Worm (Caenorhabditis elegans) whole organism, young adult: ENCODE data around the gene pkc-1.

ENCODE experiments used
- C06A6.2 ChIP-seq: fragments of 200-800 bp; sonication (Bioruptor generic); conservative IDR thresholded peaks from 2 replicates; pipeline ENCODE4 v1.3.6; 2022; ENCODE audit warnings: missing genetic modification characterization, missing compliant biosample characterization
- F22D6.2 ChIP-seq: sonication (generic microtip); optimal IDR thresholded peaks from 2 replicates; lab custom pipeline; 2016; ENCODE audit warnings: mild to moderate bottlenecking, missing genetic modification characterization, missing compliant biosample characterization
- F23B12.7 ChIP-seq: sonication (generic microtip); optimal IDR thresholded peaks from 2 replicates; lab custom pipeline; 2017; ENCODE audit warnings: missing genetic modification characterization, mild to moderate bottlenecking, missing compliant biosample characterization, antibody characterized with exemption, moderate library complexity; ENCODE audit not compliant: insufficient read depth
- F33H1.4 ChIP-seq: fragments of 200-800 bp; sonication (Bioruptor generic); IDR thresholded peaks from 2 replicates; pipeline ENCODE4 v1.3.6; 2022; ENCODE audit warnings: missing genetic modification reagents, missing genetic modification characterization, missing compliant biosample characterization
- F39B2.1 ChIP-seq: fragments of 200-800 bp; sonication (Bioruptor generic); IDR thresholded peaks from 2 replicates; pipeline ENCODE4 v1.3.6; 2022; ENCODE audit warnings: missing genetic modification reagents, missing genetic modification characterization, missing compliant biosample characterization
- F49E8.2 ChIP-seq: sonication (generic microtip); optimal IDR thresholded peaks from 3 replicates; lab custom pipeline; 2017; ENCODE audit warnings: missing genetic modification characterization, mild to moderate bottlenecking, missing compliant biosample characterization, antibody characterized with exemption, moderate library complexity; ENCODE audit not compliant: insufficient read depth
- F55B11.4 ChIP-seq: sonication (generic microtip); optimal IDR thresholded peaks from 2 replicates; lab custom pipeline; 2016; ENCODE audit warnings: missing compliant biosample characterization, missing genetic modification characterization, borderline replicate concordance; ENCODE audit not compliant: insufficient read depth
- F57C9.4 ChIP-seq: sonication (generic microtip); optimal IDR thresholded peaks from 2 replicates; lab custom pipeline; 2017; ENCODE audit warnings: mild to moderate bottlenecking, missing genetic modification characterization, missing compliant biosample characterization
- K12H6.12 ChIP-seq: fragments of 200-800 bp; sonication (Bioruptor generic); optimal IDR thresholded peaks from 2 replicates; lab custom pipeline; 2018; ENCODE audit warnings: mild to moderate bottlenecking, missing genetic modification characterization, missing compliant biosample characterization
- Y67H2A.10 ChIP-seq: fragments of 200-800 bp; sonication (Bioruptor generic); conservative IDR thresholded peaks from 2 replicates; pipeline ENCODE4 v1.3.6; 2022; ENCODE audit warnings: missing genetic modification reagents, missing genetic modification characterization, missing compliant biosample characterization
- Y79H2A.3 ChIP-seq: fragments of 200-800 bp; sonication (Bioruptor generic); conservative IDR thresholded peaks from 2 replicates; pipeline ENCODE4 v1.3.6; 2022; ENCODE audit warnings: missing genetic modification reagents, missing genetic modification characterization, missing compliant biosample characterization
- ZK185.1 ChIP-seq: sonication (generic microtip); optimal IDR thresholded peaks from 2 replicates; lab custom pipeline; 2016; ENCODE audit warnings: mild to moderate bottlenecking, missing genetic modification characterization, missing compliant biosample characterization; ENCODE audit not compliant: poor library complexity, severe bottlenecking
- atf-7 ChIP-seq: sonication (generic microtip); optimal IDR thresholded peaks from 2 replicates; lab custom pipeline; 2017; ENCODE audit warnings: mild to moderate bottlenecking, missing genetic modification characterization, missing compliant biosample characterization
- ccch-3 ChIP-seq: fragments of 200-800 bp; sonication (Bioruptor generic); optimal IDR thresholded peaks from 2 replicates; lab custom pipeline; 2018; ENCODE audit warnings: mild to moderate bottlenecking, missing genetic modification characterization, missing compliant biosample characterization
- cebp-1 ChIP-seq, 2 experiments: fragments of 200-800 bp in 1 of 2; sonication (Bioruptor generic) in 1 of 2; sonication (generic microtip) in 1 of 2; IDR thresholded peaks in 1 of 2; optimal IDR thresholded peaks in 1 of 2; 2 replicates each; pipeline versions ENCODE4 v1.3.6 to Lab custom; 2017 to 2022; ENCODE audit warnings: missing compliant biosample characterization in 2 of 2, missing genetic modification characterization in 2 of 2, mild to moderate bottlenecking in 1 of 2, missing genetic modification reagents in 1 of 2, moderate library complexity in 1 of 2
- cebp-2 ChIP-seq: fragments of 200-800 bp; sonication (Bioruptor generic); IDR thresholded peaks from 2 replicates; pipeline ENCODE4 v1.3.6; 2022; ENCODE audit warnings: missing genetic modification characterization, missing compliant biosample characterization
- ceh-100 ChIP-seq: fragments of 200-800 bp; sonication (Bioruptor generic); IDR thresholded peaks from 2 replicates; pipeline ENCODE4 v1.3.6; 2022; ENCODE audit warnings: missing genetic modification reagents, missing genetic modification characterization, missing compliant biosample characterization
- ceh-27 ChIP-seq: fragments of 200-800 bp; sonication (Bioruptor generic); optimal IDR thresholded peaks from 2 replicates; lab custom pipeline; 2018; ENCODE audit warnings: mild to moderate bottlenecking, missing genetic modification characterization, moderate library complexity, missing compliant biosample characterization
- ceh-40 ChIP-seq: fragments of 200-800 bp; sonication (Bioruptor generic); IDR thresholded peaks from 2 replicates; pipeline ENCODE4 v1.3.6; 2022; ENCODE audit warnings: missing genetic modification characterization, missing compliant biosample characterization
- ceh-58 ChIP-seq: fragments of 200-800 bp; sonication (Bioruptor generic); IDR thresholded peaks from 2 replicates; pipeline ENCODE4 v1.3.6; 2022; ENCODE audit warnings: missing genetic modification characterization, missing compliant biosample characterization
- ceh-79 ChIP-seq: sonication (generic microtip); optimal IDR thresholded peaks from 2 replicates; lab custom pipeline; 2017; ENCODE audit warnings: mild to moderate bottlenecking, missing genetic modification characterization, missing compliant biosample characterization
- ceh-91 ChIP-seq: fragments of 200-800 bp; sonication (Bioruptor generic); IDR thresholded peaks from 2 replicates; pipeline ENCODE4 v1.3.6; 2022; ENCODE audit warnings: missing genetic modification reagents, missing genetic modification characterization, missing compliant biosample characterization
- dpff-1 ChIP-seq: sonication (generic microtip); optimal IDR thresholded peaks from 2 replicates; lab custom pipeline; 2017; ENCODE audit warnings: mild to moderate bottlenecking, missing genetic modification characterization, missing compliant biosample characterization
- efl-1 ChIP-seq: fragments of 150-350 bp; optimal IDR thresholded peaks from 2 replicates; lab custom pipeline; 2014; ENCODE audit warnings: missing biosample characterization, missing genetic modification reagents, missing genetic modification characterization
- fkh-3 ChIP-seq: sonication (generic microtip); optimal IDR thresholded peaks from 2 replicates; lab custom pipeline; 2016; ENCODE audit warnings: mild to moderate bottlenecking, missing genetic modification characterization, missing compliant biosample characterization
- him-1 ChIP-seq: sonication (generic microtip); optimal IDR thresholded peaks from 2 replicates; lab custom pipeline; 2016; ENCODE audit warnings: missing genotype, missing genetic modification reagents, missing genetic modification characterization, missing compliant biosample characterization
- hlh-12 ChIP-seq: sonication (generic microtip); optimal IDR thresholded peaks from 2 replicates; lab custom pipeline; 2016; ENCODE audit warnings: missing genetic modification characterization, missing compliant biosample characterization
- hlh-26 ChIP-seq: fragments of 200-800 bp; sonication (Bioruptor generic); conservative IDR thresholded peaks from 2 replicates; pipeline ENCODE4 v1.3.6; 2022; ENCODE audit warnings: missing genetic modification reagents, missing genetic modification characterization, missing compliant biosample characterization
- hrde-1 ChIP-seq: sonication (generic microtip); optimal IDR thresholded peaks from 2 replicates; lab custom pipeline; 2016; ENCODE audit warnings: missing genetic modification characterization, mild to moderate bottlenecking, missing compliant biosample characterization, moderate library complexity, missing genotype, missing genetic modification reagents, borderline replicate concordance
- lag-1 ChIP-seq: fragments of 200-800 bp; sonication (Bioruptor generic); IDR thresholded peaks from 2 replicates; pipeline ENCODE4 v1.3.6; 2022; ENCODE audit warnings: missing genetic modification reagents, missing genetic modification characterization, missing compliant biosample characterization
- lsy-27 ChIP-seq: sonication (generic microtip); optimal IDR thresholded peaks from 2 replicates; lab custom pipeline; 2017; ENCODE audit warnings: missing genetic modification characterization, mild to moderate bottlenecking, missing compliant biosample characterization, antibody characterized with exemption, missing genotype, borderline replicate concordance; ENCODE audit not compliant: insufficient read depth
- madf-3 ChIP-seq: fragments of 200-800 bp; sonication (Bioruptor generic); IDR thresholded peaks from 2 replicates; pipeline ENCODE4 v1.3.6; 2022; ENCODE audit warnings: missing genetic modification reagents, missing genetic modification characterization, missing compliant biosample characterization
- madf-6 ChIP-seq: fragments of 200-800 bp; sonication (Bioruptor generic); IDR thresholded peaks from 2 replicates; pipeline ENCODE4 v1.3.6; 2022; ENCODE audit warnings: missing genetic modification reagents, missing genetic modification characterization, missing compliant biosample characterization
- mcd-1 ChIP-seq: fragments of 200-800 bp; sonication (Bioruptor generic); IDR thresholded peaks from 2 replicates; pipeline ENCODE4 v1.3.6; 2022; ENCODE audit warnings: missing genetic modification reagents, missing genetic modification characterization, missing compliant biosample characterization
- mes-4 ChIP-seq: sonication (generic microtip); optimal IDR thresholded peaks from 2 replicates; lab custom pipeline; 2016; ENCODE audit warnings: missing genotype, missing genetic modification characterization, missing compliant biosample characterization
- nfyb-1 ChIP-seq: fragments of 200-800 bp; sonication (Bioruptor generic); IDR thresholded peaks from 2 replicates; pipeline ENCODE4 v1.3.6; 2022; ENCODE audit warnings: missing genetic modification reagents, missing genetic modification characterization, missing compliant biosample characterization
- nhr-179 ChIP-seq: sonication (generic microtip); optimal IDR thresholded peaks from 2 replicates; lab custom pipeline; 2016; ENCODE audit warnings: mild to moderate bottlenecking, missing genetic modification characterization, missing compliant biosample characterization
- nhr-80 ChIP-seq: sonication (generic microtip); optimal IDR thresholded peaks from 2 replicates; lab custom pipeline; 2016; ENCODE audit warnings: missing genetic modification characterization, missing compliant biosample characterization
- nhr-90 ChIP-seq: sonication (generic microtip); optimal IDR thresholded peaks from 2 replicates; lab custom pipeline; 2016; ENCODE audit warnings: missing genotype, mild to moderate bottlenecking, missing genetic modification characterization, missing compliant biosample characterization
- pbrm-1 ChIP-seq: fragments of 200-800 bp; sonication (Bioruptor generic); IDR thresholded peaks from 2 replicates; pipeline ENCODE4 v1.3.6; 2022; ENCODE audit warnings: missing genetic modification reagents, missing genetic modification characterization, missing compliant biosample characterization
- rcor-1 ChIP-seq: fragments of 200-800 bp; sonication (Bioruptor generic); IDR thresholded peaks from 2 replicates; pipeline ENCODE4 v1.3.6; 2022; ENCODE audit warnings: missing genetic modification reagents, missing genetic modification characterization, missing compliant biosample characterization
- rec-8 ChIP-seq, 2 experiments: sonication (generic microtip); optimal IDR thresholded peaks; 2 replicates each; lab custom pipeline; 2016; ENCODE audit warnings: mild to moderate bottlenecking in 2 of 2, missing genetic modification characterization in 2 of 2, missing genetic modification reagents in 2 of 2, missing genotype in 2 of 2, missing biosample characterization in 1 of 2, missing compliant biosample characterization in 1 of 2, moderate library complexity in 1 of 2
- snpc-1.1 ChIP-seq: sonication (generic microtip); optimal IDR thresholded peaks from 2 replicates; lab custom pipeline; 2017; ENCODE audit warnings: missing genetic modification characterization, mild to moderate bottlenecking, missing compliant biosample characterization, antibody characterized with exemption, moderate library complexity, missing genotype, missing genetic modification reagents; ENCODE audit not compliant: insufficient read depth
- ztf-22 ChIP-seq: fragments of 200-800 bp; sonication (Bioruptor generic); optimal IDR thresholded peaks from 2 replicates; lab custom pipeline; 2018; ENCODE audit warnings: mild to moderate bottlenecking, missing genetic modification characterization, moderate library complexity, missing compliant biosample characterization
- ztf-3 ChIP-seq: fragments of 200-800 bp; sonication (Bioruptor generic); optimal IDR thresholded peaks from 2 replicates; lab custom pipeline; 2018; ENCODE audit warnings: mild to moderate bottlenecking, missing genetic modification characterization, missing compliant biosample characterization
- ztf-6 ChIP-seq: fragments of 200-800 bp; sonication (Bioruptor generic); IDR thresholded peaks from 2 replicates; pipeline ENCODE4 v1.3.6; 2022; ENCODE audit warnings: missing genetic modification reagents, missing genetic modification characterization, missing compliant biosample characterization

The pkc-1 gene

DNA sequence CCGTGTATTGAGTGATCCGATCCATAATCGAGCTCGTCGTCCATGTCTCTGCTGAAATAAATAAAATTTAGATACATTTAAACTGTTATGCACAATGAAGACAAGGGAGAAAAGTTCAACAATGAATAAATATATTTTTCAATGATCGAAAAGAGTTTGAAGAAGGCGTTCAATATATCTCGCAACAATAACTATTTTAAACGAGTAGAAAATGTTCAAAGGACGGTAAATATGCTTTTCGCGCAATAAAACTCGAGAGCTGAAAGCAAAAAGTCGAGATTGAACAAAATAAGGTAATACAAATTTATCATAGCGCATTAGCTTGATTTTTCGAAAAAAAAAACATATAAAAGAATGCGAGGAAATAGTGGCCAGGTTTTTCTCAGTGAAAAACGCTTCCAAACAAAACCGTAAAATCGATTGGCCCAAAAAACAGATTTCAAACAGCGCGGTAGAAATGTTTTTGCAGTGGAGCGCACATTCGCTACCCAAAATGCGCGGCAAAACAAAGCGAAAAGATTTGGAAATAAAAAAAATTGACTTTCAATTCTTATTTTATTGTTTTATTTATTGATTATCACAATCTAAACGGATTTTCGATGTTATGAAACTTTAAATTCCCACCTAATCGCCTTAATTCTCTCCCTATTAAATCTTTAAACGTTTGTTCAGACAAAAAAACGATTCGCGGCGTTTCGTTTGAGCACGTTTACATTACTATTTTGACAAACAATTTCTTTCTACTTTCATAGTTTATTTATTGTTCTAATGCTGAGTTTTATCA lies 9.1 kb upstream of the pkc-1 start, which contains the start of the genes kup-1 and F10C2.4 (continued):
- TF ChIP-seq him-1 (tag; lab: Kevin White, UChicago) (no peak), ZK185.1 (tag; lab: Kevin White, UChicago) (no peak), F49E8.2 (no peak), F22D6.2 (tag; lab: Kevin White, UChicago) (no peak), dpff-1 (tag; lab: Kevin White, UChicago) (no peak), rec-8 (tag; optimal IDR thresholded peaks at IDR 0.05; lab: Kevin White, UChicago) (no peak), ccch-3 (GFP tag; lab: Kevin White, UChicago) (no peak), cebp-1 (GFP tag; IDR thresholded peaks at IDR 0.05; lab: Robert Waterston, UW) (no peak), cebp-1 (tag; optimal IDR thresholded peaks at IDR 0.05; lab: Kevin White, UChicago) (no peak), nhr-80 (tag; lab: Kevin White, UChicago) (no peak), ceh-58 (GFP tag; lab: Robert Waterston, UW) (no peak), lag-1 (no peak), F57C9.4 (tag; lab: Kevin White, UChicago) (no peak), hlh-26 (GFP tag; lab: Robert Waterston, UW) (no peak), nhr-179 (no peak), mcd-1 (GFP tag; lab: Robert Waterston, UW) (peak; percentile 85), efl-1 (GFP tag; lab: Kevin White, UChicago) (peak; percentile 86), lsy-27 (tag; lab: Kevin White, UChicago) (no peak), cebp-2 (GFP tag; lab: Robert Waterston, UW) (no peak), C06A6.2 (GFP tag; lab: Robert Waterston, UW) (no peak), ceh-79 (tag; lab: Kevin White, UChicago) (no peak), K12H6.12 (no peak), nfyb-1 (GFP tag; lab: Robert Waterston, UW) (no peak), Y79H2A.3 (no peak), madf-3 (GFP tag; lab: Robert Waterston, UW) (no peak), mes-4 (tag; lab: Kevin White, UChicago) (no peak), ztf-22 (GFP tag; lab: Kevin White, UChicago) (no peak), ztf-3 (no peak), F23B12.7 (tag; lab: Kevin White, UChicago) (no peak), Y67H2A.10 (GFP tag; lab: Robert Waterston, UW) (no peak), atf-7 (tag; lab: Kevin White, UChicago) (no peak), F33H1.4 (peak; percentile 11; the same call in 1 of the 2 replicates), snpc-1.1 (tag; lab: Kevin White, UChicago) (no peak), hrde-1 (tag; lab: Kevin White, UChicago) (no peak), ztf-6 (GFP tag; lab: Robert Waterston, UW) (no peak), nhr-90 (tag; lab: Kevin White, UChicago) (no peak), madf-6 (GFP tag; lab: Robert Waterston, UW) (peak; percentile 60; the same call in 1 of the 2 replicates), ceh-40 (GFP tag; lab: Robert Waterston, UW) (no peak), F39B2.1 (GFP tag; lab: Robert Waterston, UW) (no peak), hlh-12 (no peak), ceh-27 (no peak), ceh-91 (GFP tag; lab: Robert Waterston, UW) (no peak), fkh-3 (tag; lab: Kevin White, UChicago) (no peak), F55B11.4 (tag; lab: Kevin White, UChicago) (no peak), pbrm-1 (GFP tag; lab: Robert Waterston, UW) (no peak), ceh-100 (GFP tag; lab: Robert Waterston, UW) (no peak), rcor-1 (no peak)
